Worm (Caenorhabditis elegans) whole organism, L3 larva: ENCODE data around the gene F02E11.7.
A peak's percentile ranks its signal among the peaks of the same experiment; 100 is the strongest.

Experiments
- R02D3.7 ChIP-seq: fragments of 150-350 bp; optimal IDR thresholded peaks from 2 replicates; lab custom pipeline; 2014; ENCODE audit warnings: missing biosample characterization, missing genetic modification characterization
- aly-2 ChIP-seq: fragments of 150-350 bp; optimal IDR thresholded peaks from 2 replicates; lab custom pipeline; 2014; ENCODE audit warnings: missing biosample characterization, missing genetic modification characterization
- ama-1 ChIP-seq: fragments of 150-350 bp; optimal IDR thresholded peaks from 2 replicates; lab custom pipeline; 2018
- ceh-16 ChIP-seq: sonication (generic microtip); optimal IDR thresholded peaks from 2 replicates; lab custom pipeline; 2017; ENCODE audit warnings: missing biosample characterization, missing genetic modification characterization
- ceh-28 ChIP-seq: fragments of 150-350 bp; optimal IDR thresholded peaks from 2 replicates; lab custom pipeline; 2014; ENCODE audit warnings: missing biosample characterization, missing genetic modification reagents, missing genetic modification characterization
- ceh-82 ChIP-seq: fragments of 150-350 bp; optimal IDR thresholded peaks from 2 replicates; lab custom pipeline; 2014; ENCODE audit warnings: missing biosample characterization, missing genetic modification characterization
- ceh-9 ChIP-seq: sonication (generic microtip); optimal IDR thresholded peaks from 2 replicates; lab custom pipeline; 2018; ENCODE audit warnings: missing biosample characterization, missing genetic modification characterization
- egl-5 ChIP-seq: fragments of 150-350 bp; optimal IDR thresholded peaks from 2 replicates; lab custom pipeline; 2017; ENCODE audit warnings: missing biosample characterization, missing genetic modification reagents, missing genetic modification characterization, inconsistent platforms
- elt-1 ChIP-seq: fragments of 150-350 bp; optimal IDR thresholded peaks from 2 replicates; lab custom pipeline; 2014; ENCODE audit warnings: missing biosample characterization, missing genetic modification characterization
- elt-3 ChIP-seq, 3 experiments: fragments of 150-350 bp in 1 of 3; sonication (generic microtip) in 2 of 3; optimal IDR thresholded peaks; 2 replicates in 2 of 3; 4 replicates in 1 of 3; lab custom pipeline; 2014 to 2017; ENCODE audit warnings: missing biosample characterization in 3 of 3, missing genetic modification characterization in 3 of 3
- eor-1 ChIP-seq, 2 experiments: fragments of 150-350 bp; optimal IDR thresholded peaks; 2 replicates each; lab custom pipeline; 2014 to 2018; ENCODE audit warnings: missing biosample characterization in 2 of 2, missing genetic modification characterization in 2 of 2
- fos-1 ChIP-seq: fragments of 150-350 bp; optimal IDR thresholded peaks from 2 replicates; lab custom pipeline; 2014; ENCODE audit warnings: missing biosample characterization, missing genetic modification characterization
- hmg-11 ChIP-seq: sonication (generic microtip); optimal IDR thresholded peaks from 2 replicates; lab custom pipeline; 2016; ENCODE audit warnings: missing genetic modification characterization, missing compliant biosample characterization
- lin-15B ChIP-seq: fragments of 150-350 bp; optimal IDR thresholded peaks from 2 replicates; lab custom pipeline; 2014; ENCODE audit warnings: missing biosample characterization, missing genetic modification characterization
- lin-39 ChIP-seq: fragments of 150-350 bp; optimal IDR thresholded peaks from 2 replicates; lab custom pipeline; 2018; ENCODE audit warnings: missing biosample characterization, missing genetic modification reagents, missing genetic modification characterization
- mdl-1 ChIP-seq: fragments of 150-350 bp; optimal IDR thresholded peaks from 2 replicates; lab custom pipeline; 2014; ENCODE audit warnings: missing biosample characterization, missing genetic modification characterization
- mml-1 ChIP-seq: fragments of 150-350 bp; sonication (generic microtip); optimal IDR thresholded peaks from 3 replicates; lab custom pipeline; 2014; ENCODE audit warnings: missing biosample characterization, missing genetic modification characterization
- nhr-11 ChIP-seq: fragments of 150-350 bp; optimal IDR thresholded peaks from 2 replicates; lab custom pipeline; 2014; ENCODE audit warnings: missing biosample characterization, missing genetic modification characterization
- nhr-12 ChIP-seq: fragments of 150-350 bp; optimal IDR thresholded peaks from 2 replicates; lab custom pipeline; 2014; ENCODE audit warnings: missing biosample characterization, missing genetic modification characterization
- nhr-23 ChIP-seq: fragments of 150-350 bp; optimal IDR thresholded peaks from 2 replicates; lab custom pipeline; 2014; ENCODE audit warnings: missing biosample characterization, missing genetic modification reagents, missing genetic modification characterization
- nhr-237 ChIP-seq: fragments of 150-350 bp; optimal IDR thresholded peaks from 2 replicates; lab custom pipeline; 2014; ENCODE audit warnings: missing biosample characterization, missing genetic modification characterization
- nhr-25 ChIP-seq: sonication (generic microtip); optimal IDR thresholded peaks from 2 replicates; lab custom pipeline; 2017; ENCODE audit warnings: missing biosample characterization, missing genetic modification characterization
- nhr-28 ChIP-seq: fragments of 150-350 bp; optimal IDR thresholded peaks from 2 replicates; lab custom pipeline; 2014; ENCODE audit warnings: missing biosample characterization, missing genetic modification characterization
- nhr-77 ChIP-seq: fragments of 150-350 bp; optimal IDR thresholded peaks from 2 replicates; lab custom pipeline; 2014; ENCODE audit warnings: missing biosample characterization, missing genetic modification characterization
- pha-4 ChIP-seq: fragments of 150-350 bp; optimal IDR thresholded peaks from 2 replicates; lab custom pipeline; 2014; ENCODE audit warnings: missing biosample characterization, missing genetic modification reagents, missing genetic modification characterization
- pqm-1 ChIP-seq: fragments of 150-350 bp; optimal IDR thresholded peaks from 2 replicates; lab custom pipeline; 2017; ENCODE audit warnings: missing biosample characterization, missing genetic modification characterization, inconsistent platforms
- sea-2 ChIP-seq: fragments of 150-350 bp; sonication (generic microtip); optimal IDR thresholded peaks from 4 replicates; lab custom pipeline; 2014; ENCODE audit warnings: missing biosample characterization, missing genetic modification reagents, missing genetic modification characterization
- skn-1 ChIP-seq: fragments of 150-350 bp; optimal IDR thresholded peaks from 2 replicates; lab custom pipeline; 2014; ENCODE audit warnings: missing biosample characterization, missing genetic modification characterization
- snpc-4 ChIP-seq: fragments of 150-350 bp; optimal IDR thresholded peaks from 2 replicates; lab custom pipeline; 2014; ENCODE audit warnings: missing biosample characterization, missing genetic modification characterization
- tbx-2 ChIP-seq: sonication (generic microtip); optimal IDR thresholded peaks from 2 replicates; lab custom pipeline; 2016; ENCODE audit warnings: mild to moderate bottlenecking, missing genetic modification characterization, missing compliant biosample characterization
- unc-39 ChIP-seq: sonication (generic microtip); optimal IDR thresholded peaks from 4 replicates; lab custom pipeline; 2017; ENCODE audit warnings: missing biosample characterization, missing genetic modification characterization
- unc-62 ChIP-seq: fragments of 150-350 bp; sonication (generic microtip); optimal IDR thresholded peaks from 4 replicates; lab custom pipeline; 2014; ENCODE audit warnings: missing biosample characterization, missing genetic modification reagents, missing genetic modification characterization
- zag-1 ChIP-seq: fragments of 150-350 bp; optimal IDR thresholded peaks from 2 replicates; lab custom pipeline; 2014; ENCODE audit warnings: missing biosample characterization, missing genetic modification characterization
- ztf-4 ChIP-seq: fragments of 150-350 bp; optimal IDR thresholded peaks from 2 replicates; lab custom pipeline; 2014; ENCODE audit warnings: missing biosample characterization, missing genetic modification characterization

F02E11.7 gene

DNA sequence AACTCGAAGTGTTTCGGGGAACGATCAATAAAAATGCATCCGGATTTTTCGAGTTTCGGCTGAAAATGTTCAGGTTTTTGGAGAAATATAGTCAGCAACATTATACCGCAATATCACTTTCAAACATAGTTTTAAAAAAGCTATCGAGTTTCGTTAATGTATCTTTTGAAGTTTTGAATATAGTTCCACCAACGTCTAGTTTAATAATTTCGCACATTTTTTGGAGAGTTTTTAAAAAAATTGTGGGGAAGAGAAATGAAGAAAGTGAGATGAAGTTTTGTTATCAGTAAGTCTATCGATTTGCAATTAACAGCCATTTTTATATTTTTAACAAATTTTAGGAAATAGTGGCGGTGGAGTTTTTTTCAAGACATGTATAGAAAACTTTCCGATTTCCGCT, 41.7 kb upstream of the F02E11.7 start, which contains the start of gene ZC239.17:
ZC239.17 (minus strand) TSS at position 101 of the 400 bp plus-strand sequence.
- TF ChIP-seq unc-62 (GFP tag; lab: Kevin White, UChicago) (no peak), ztf-4 (no peak), lin-15B (tag; lab: Kevin White, UChicago) (no peak), mdl-1 (tag; lab: Kevin White, UChicago) (no peak), nhr-25 (no peak), tbx-2 (tag; lab: Kevin White, UChicago) (no peak)

DNA sequence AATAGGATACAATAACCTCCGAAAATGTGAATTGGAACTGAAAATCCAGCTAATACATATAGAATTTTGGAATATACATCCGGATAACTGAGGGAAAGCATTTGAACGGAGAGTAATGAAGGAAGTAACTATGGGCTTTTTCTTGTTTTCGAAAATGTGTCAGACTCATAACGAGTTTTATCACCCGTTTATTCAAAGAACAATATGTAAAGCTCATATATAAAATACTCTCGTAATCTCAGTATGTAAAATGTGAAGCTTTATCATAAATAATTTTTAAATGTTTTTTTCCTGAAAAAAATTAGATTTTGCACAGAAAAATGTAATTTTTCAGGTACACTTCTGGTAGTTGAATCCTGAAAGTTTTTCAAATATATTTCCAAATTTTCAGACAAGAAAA, 37.0 kb upstream of the F02E11.7 start, which contains the start of gene srh-297:
srh-297 (minus strand) TSS at position 101 of the 400 bp plus-strand sequence.
- TF ChIP-seq R02D3.7 (no peak), ama-1 (lab: Kevin White, UChicago) (no peak), nhr-25 (no peak), unc-62 (GFP tag; lab: Kevin White, UChicago) (no peak), snpc-4 (tag; lab: Kevin White, UChicago) (no peak), ceh-82 (no peak), nhr-12 (tag; lab: Kevin White, UChicago) (no peak), ceh-9 (tag; lab: Kevin White, UChicago) (no peak), mml-1 (no peak), nhr-77 (tag; lab: Kevin White, UChicago) (no peak)

DNA sequence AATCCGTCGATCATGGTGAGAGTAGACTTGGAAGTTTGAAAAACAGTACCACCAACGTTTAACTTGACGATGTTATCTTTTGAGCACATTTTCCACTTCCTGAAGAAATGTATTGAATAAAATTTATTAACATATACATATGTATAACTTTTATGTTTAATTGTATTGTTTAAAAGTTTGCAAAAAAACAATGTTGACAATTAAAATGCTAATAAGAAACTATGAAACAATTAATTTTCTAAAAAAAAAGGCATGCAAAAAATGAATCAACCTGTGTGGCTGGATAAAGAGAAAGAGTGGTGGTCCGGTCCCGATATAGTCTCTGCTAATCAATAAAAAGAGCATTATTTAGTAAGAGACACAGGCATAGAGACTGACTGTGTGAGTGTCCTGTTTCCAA, 32.7 kb upstream of the F02E11.7 start, which contains the start of gene C17F4.8:
C17F4.8 (minus strand) TSS at position 101 of the 400 bp plus-strand sequence.
- no peak for TF ChIP-seq nhr-11 (tag; lab: Kevin White, UChicago)
- no peak for TF ChIP-seq pqm-1 (tag; lab: Kevin White, UChicago)
- TF ChIP-seq nhr-25 = no peak
- TF ChIP-seq nhr-237 = no peak
- no peak for TF ChIP-seq elt-3 (tag; optimal IDR thresholded peaks at IDR 0.05; lab: Kevin White, UChicago)
- no peak for TF ChIP-seq snpc-4 (tag; lab: Kevin White, UChicago)
- no peak for TF ChIP-seq hmg-11 (tag; lab: Kevin White, UChicago)
- TF ChIP-seq nhr-77 (tag; lab: Kevin White, UChicago) = no peak
- no peak for TF ChIP-seq eor-1 (tag; optimal IDR thresholded peaks at IDR 0.05; lab: Kevin White, UChicago)
- TF ChIP-seq unc-39 (tag; lab: Kevin White, UChicago) = no peak
- TF ChIP-seq, all 47 proteins: peak for 0

DNA sequence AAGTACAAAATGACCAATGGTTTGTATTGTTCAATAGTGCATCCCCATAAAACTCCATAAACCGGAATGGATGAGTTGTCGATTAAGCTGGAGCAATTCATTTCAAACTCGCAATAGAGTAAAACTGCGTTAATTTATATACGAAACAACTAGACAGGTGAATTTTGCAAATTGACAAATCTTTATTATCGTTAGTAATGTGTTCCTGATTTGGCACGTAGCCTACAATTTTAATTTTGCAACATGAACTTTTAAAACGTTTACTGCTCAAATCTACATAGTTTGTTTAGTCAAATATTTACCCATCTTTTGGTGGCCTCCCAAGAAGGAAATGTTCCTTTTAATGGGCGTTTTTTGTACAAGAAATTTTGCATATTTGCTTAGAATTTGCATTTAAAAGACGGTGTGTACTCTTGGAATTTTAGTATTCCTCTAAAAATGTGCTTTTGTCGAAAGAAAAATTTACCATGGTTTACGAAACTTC, 30.4 kb upstream of the F02E11.7 start, which contains the start of the genes srz-67 and C17F4.11:
srz-67 (minus strand) TSS at position 101 of the 484 bp plus-strand sequence.
C17F4.11 (plus strand) TSS at position 434 of the 484 bp plus-strand sequence.
- TF ChIP-seq elt-1 (tag; lab: Kevin White, UChicago) (no peak), nhr-11 (tag; lab: Kevin White, UChicago) (no peak), ceh-16 (tag; lab: Kevin White, UChicago) (no peak)

DNA sequence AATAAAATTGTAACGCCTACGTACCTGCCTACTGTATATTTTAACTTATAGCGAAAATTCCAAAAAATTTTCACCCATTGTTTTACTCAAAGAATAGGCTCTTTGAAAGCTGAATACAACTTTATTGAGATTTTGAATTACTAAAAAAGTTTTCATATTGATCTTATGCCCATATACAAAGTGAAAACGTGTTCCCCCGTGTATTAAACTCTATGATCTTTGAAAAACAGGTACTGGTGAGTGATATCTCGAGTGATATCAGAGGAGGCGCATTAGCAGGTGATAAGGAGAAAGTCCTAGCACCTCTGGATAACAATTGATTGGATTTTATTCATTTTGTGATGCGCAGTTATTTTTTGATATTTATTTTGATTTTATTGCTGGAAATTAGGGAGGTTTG, 27.3 kb upstream of the F02E11.7 start, which contains the start of gene C17F4.3:
C17F4.3 (plus strand) TSS at position 301 of the 400 bp plus-strand sequence.
- TF ChIP-seq egl-5 (no peak), aly-2 (tag; lab: Kevin White, UChicago) (no peak), nhr-23 (tag; lab: Kevin White, UChicago) (no peak), lin-39 (tag; lab: Kevin White, UChicago) (no peak), nhr-11 (tag; lab: Kevin White, UChicago) (no peak), nhr-25 (no peak), zag-1 (tag; lab: Kevin White, UChicago) (no peak)

DNA sequence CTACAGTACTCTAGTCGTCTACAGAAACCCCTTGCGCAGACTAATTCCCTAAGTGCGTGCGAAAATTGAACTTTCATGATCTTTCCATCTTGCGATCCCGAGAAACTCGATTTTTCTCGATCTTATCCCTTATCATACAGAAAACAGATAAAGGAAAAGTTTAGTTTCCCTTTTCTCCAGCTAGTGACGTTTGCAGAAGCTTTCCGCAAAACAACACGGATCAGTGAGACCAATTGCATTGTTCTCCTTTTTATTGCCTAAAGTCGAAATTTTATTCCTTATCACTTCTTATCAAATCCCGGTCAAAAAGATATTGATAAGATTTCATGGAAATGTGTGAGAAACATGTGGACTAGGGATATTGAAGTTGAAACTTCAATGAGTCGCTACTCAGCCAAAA, 25.6 kb upstream of the F02E11.7 start:
- TF ChIP-seq nhr-23 (tag; lab: Kevin White, UChicago) (peak; percentile 35), elt-3 (tag; optimal IDR thresholded peaks at IDR 0.05; lab: Kevin White, UChicago) (peak in 1 of 3 experiments; percentile 27), nhr-25 (no peak), pha-4 (no peak)

DNA sequence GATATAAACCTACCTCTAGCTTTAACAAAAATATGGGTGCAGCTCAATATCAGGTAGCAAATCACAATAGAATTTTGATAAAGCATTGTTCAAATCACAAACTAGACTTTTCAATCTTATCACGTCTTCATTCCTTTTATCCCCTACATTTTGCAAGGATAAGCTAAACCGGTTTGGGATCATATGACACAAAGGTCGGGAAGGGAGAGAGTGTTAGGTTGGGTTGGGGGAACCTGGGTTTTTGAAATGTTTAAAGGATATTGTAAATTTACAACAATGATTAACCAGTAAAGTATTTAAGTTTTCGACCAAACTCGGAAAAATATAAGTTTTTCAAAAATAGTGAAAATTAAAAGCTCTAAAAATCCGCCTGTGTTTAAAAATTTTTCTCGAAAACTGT, 23.4 kb upstream of the F02E11.7 start, which contains the start of gene C17F4.12:
C17F4.12 (minus strand) TSS at position 101 of the 400 bp plus-strand sequence.
- TF ChIP-seq ceh-82 (no peak), nhr-28 (tag; lab: Kevin White, UChicago) (no peak), nhr-77 (tag; lab: Kevin White, UChicago) (no peak), nhr-237 (no peak), ceh-16 (tag; lab: Kevin White, UChicago) (no peak), hmg-11 (tag; lab: Kevin White, UChicago) (no peak), aly-2 (tag; lab: Kevin White, UChicago) (no peak), eor-1 (tag; optimal IDR thresholded peaks at IDR 0.05; lab: Kevin White, UChicago) (no peak), lin-39 (tag; lab: Kevin White, UChicago) (no peak), unc-39 (tag; lab: Kevin White, UChicago) (no peak), R02D3.7 (no peak), pha-4 (no peak), elt-1 (tag; lab: Kevin White, UChicago) (no peak), ceh-28 (no peak), sea-2 (GFP tag; lab: Kevin White, UChicago) (no peak), nhr-25 (no peak), skn-1 (tag; lab: Kevin White, UChicago) (no peak), mml-1 (no peak), fos-1 (tag; lab: Kevin White, UChicago) (no peak), egl-5 (no peak)
